Fruit fly (Drosophila melanogaster) whole organism, embryonic: ENCODE measurements around the gene CG6216.

Source experiments
- Asciz ChIP-seq: fragments of 200-800 bp; sonication (Bioruptor generic); optimal IDR thresholded peaks from 2 replicates; lab custom pipeline; 2017; ENCODE audit warnings: missing biosample characterization, mild to moderate bottlenecking, missing genetic modification characterization, missing genetic modification reagents
- CG11560 ChIP-seq: fragments of 200-800 bp; sonication (Bioruptor generic); IDR thresholded peaks from 3 replicates; pipeline ENCODE4 v1.3.6; 2022; ENCODE audit warnings: missing biosample characterization, missing genetic modification characterization
- CG14014 ChIP-seq: fragments of 200-800 bp; sonication (Bioruptor generic); IDR thresholded peaks from 2 replicates; pipeline ENCODE4 v1.3.6; 2022; ENCODE audit warnings: missing biosample characterization, missing genetic modification characterization
- CG14050 ChIP-seq: fragments of 200-800 bp; sonication (Bioruptor generic); IDR thresholded peaks from 3 replicates; pipeline ENCODE4 v1.3.6; 2022; ENCODE audit warnings: missing biosample characterization, missing genetic modification characterization
- CG14667 ChIP-seq: fragments of 200-800 bp; sonication (Bioruptor generic); IDR thresholded peaks from 2 replicates; pipeline ENCODE4 v1.3.6; 2022; ENCODE audit warnings: missing biosample characterization, missing genetic modification characterization
- CG1529 ChIP-seq: fragments of 200-800 bp; sonication (Bioruptor generic); optimal IDR thresholded peaks from 3 replicates; lab custom pipeline; 2018; ENCODE audit warnings: missing biosample characterization, missing genetic modification characterization
- CG16813 ChIP-seq: fragments of 200-800 bp; sonication (Bioruptor generic); IDR thresholded peaks from 3 replicates; pipeline ENCODE4 v1.3.6; 2022; ENCODE audit warnings: missing biosample characterization, missing genetic modification characterization; ENCODE audit not compliant: partially characterized antibody
- CG1832 ChIP-seq: fragments of 200-800 bp; sonication (Bioruptor generic); optimal IDR thresholded peaks from 2 replicates; lab custom pipeline; 2017; ENCODE audit warnings: missing biosample characterization, mild to moderate bottlenecking, missing genetic modification characterization, inconsistent platforms
- CG2120 ChIP-seq: fragments of 200-800 bp; sonication (Bioruptor generic); optimal IDR thresholded peaks from 3 replicates; lab custom pipeline; 2016; ENCODE audit warnings: missing biosample characterization, missing genetic modification characterization
- CG2199 ChIP-seq: fragments of 200-800 bp; sonication (Bioruptor generic); IDR thresholded peaks from 3 replicates; pipeline ENCODE4 v1.3.6; 2022; ENCODE audit warnings: missing biosample characterization, missing genetic modification characterization
- CG32767 ChIP-seq: fragments of 200-800 bp; sonication (Bioruptor generic); IDR thresholded peaks from 2 replicates; pipeline ENCODE4 v1.3.6; 2022; ENCODE audit warnings: missing biosample characterization, missing genetic modification characterization
- CG3847 ChIP-seq: fragments of 200-800 bp; sonication (Bioruptor generic); IDR thresholded peaks from 2 replicates; pipeline ENCODE4 v1.3.6; 2022; ENCODE audit warnings: missing biosample characterization, missing genetic modification characterization
- CG4360 ChIP-seq: fragments of 200-800 bp; sonication (Bioruptor generic); IDR thresholded peaks from 2 replicates; pipeline ENCODE4 v1.3.6; 2022; ENCODE audit warnings: missing biosample characterization, missing genetic modification characterization
- CG4424 ChIP-seq: fragments of 200-800 bp; sonication (Bioruptor generic); optimal IDR thresholded peaks from 3 replicates; lab custom pipeline; 2016; ENCODE audit warnings: missing biosample characterization, missing genetic modification characterization
- CG4820 ChIP-seq: fragments of 200-800 bp; sonication (Bioruptor generic); optimal IDR thresholded peaks from 3 replicates; lab custom pipeline; 2016; ENCODE audit warnings: missing biosample characterization, missing genetic modification characterization
- CG6175 ChIP-seq: fragments of 200-800 bp; sonication (Bioruptor generic); IDR thresholded peaks from 3 replicates; pipeline ENCODE4 v1.3.6; 2022; ENCODE audit warnings: missing biosample characterization, missing genetic modification characterization
- CG7271 ChIP-seq: fragments of 200-800 bp; sonication (Bioruptor generic); optimal IDR thresholded peaks from 2 replicates; lab custom pipeline; 2018; ENCODE audit warnings: missing biosample characterization, mild to moderate bottlenecking, missing genetic modification characterization, moderate library complexity
- CG7786 ChIP-seq: fragments of 200-800 bp; sonication (Bioruptor generic); optimal IDR thresholded peaks from 2 replicates; lab custom pipeline; 2016; ENCODE audit warnings: missing biosample characterization, missing genetic modification characterization
- CG9727 ChIP-seq: fragments of 200-800 bp; sonication (Bioruptor generic); optimal IDR thresholded peaks from 3 replicates; lab custom pipeline; 2017; ENCODE audit warnings: missing biosample characterization, mild to moderate bottlenecking, missing genetic modification characterization
- CG9932 ChIP-seq: fragments of 200-800 bp; sonication (Bioruptor generic); IDR thresholded peaks from 2 replicates; pipeline ENCODE4 v1.3.6; 2022; ENCODE audit warnings: missing biosample characterization, missing genetic modification characterization
- CoRest ChIP-seq: fragments of 200-800 bp; sonication (Bioruptor generic); optimal IDR thresholded peaks from 3 replicates; lab custom pipeline; 2018; ENCODE audit warnings: missing biosample characterization, mild to moderate bottlenecking, missing genetic modification characterization, moderate library complexity
- E2f1 ChIP-seq: fragments of 200-800 bp; sonication (Bioruptor generic); IDR thresholded peaks from 2 replicates; pipeline ENCODE4 v1.3.6; 2022; ENCODE audit warnings: missing biosample characterization, missing genetic modification characterization
- Hr51 ChIP-seq, 2 experiments: fragments of 200-800 bp; sonication (Bioruptor generic); optimal IDR thresholded peaks; 2 replicates in 1 of 2; 3 replicates in 1 of 2; lab custom pipeline; 2016 to 2018; ENCODE audit warnings: missing biosample characterization in 2 of 2, missing genetic modification characterization in 2 of 2, mild to moderate bottlenecking in 1 of 2, moderate library complexity in 1 of 2
- Hr78 ChIP-seq, 2 experiments: fragments of 200-800 bp in 1 of 2; fragments of >200 bp in 1 of 2; sonication (Bioruptor generic) in 1 of 2; optimal IDR thresholded peaks; 2 replicates each; lab custom pipeline; 2017 to 2019; ENCODE audit warnings: missing biosample characterization in 2 of 2, missing genetic modification characterization in 2 of 2, mild to moderate bottlenecking in 1 of 2, moderate library complexity in 1 of 2
- Hsf ChIP-seq: fragments of 200-800 bp; sonication (Bioruptor generic); optimal IDR thresholded peaks from 3 replicates; lab custom pipeline; 2016; ENCODE audit warnings: missing biosample characterization, missing genetic modification characterization
- Mrtf ChIP-seq: fragments of 200-800 bp; sonication (Bioruptor generic); IDR thresholded peaks from 3 replicates; pipeline ENCODE4 v1.3.6; 2022; ENCODE audit warnings: missing biosample characterization, missing genetic modification characterization
- NC2β ChIP-seq: fragments of 200-800 bp; sonication (Bioruptor generic); optimal IDR thresholded peaks from 2 replicates; lab custom pipeline; 2016; ENCODE audit warnings: missing biosample characterization, missing genetic modification characterization
- NK7.1 ChIP-seq: fragments of 200-800 bp; sonication (Bioruptor generic); optimal IDR thresholded peaks from 3 replicates; lab custom pipeline; 2016; ENCODE audit warnings: missing biosample characterization, missing genetic modification characterization
- NfI ChIP-seq: fragments of 200-800 bp; sonication (Bioruptor generic); optimal IDR thresholded peaks from 3 replicates; lab custom pipeline; 2018; ENCODE audit warnings: missing biosample characterization, mild to moderate bottlenecking, missing genetic modification characterization, moderate library complexity
- Sin3A ChIP-seq: fragments of >200 bp; optimal IDR thresholded peaks from 2 replicates; lab custom pipeline; 2018
- Sox102F ChIP-seq: fragments of 200-800 bp; sonication (Bioruptor generic); optimal IDR thresholded peaks from 2 replicates; lab custom pipeline; 2018; ENCODE audit warnings: missing biosample characterization, mild to moderate bottlenecking, missing genetic modification characterization, moderate library complexity
- Ssrp ChIP-seq: fragments of 200-800 bp; sonication (Bioruptor generic); optimal IDR thresholded peaks from 2 replicates; lab custom pipeline; 2018; ENCODE audit warnings: missing biosample characterization, mild to moderate bottlenecking, missing genetic modification characterization, moderate library complexity
- Stat92E ChIP-seq, 3 experiments: fragments of >200 bp in 2 of 3; fragments of 200-800 bp in 1 of 3; sonication (Bioruptor generic) in 1 of 3; optimal IDR thresholded peaks; 2 replicates each; lab custom pipeline; 2017 to 2019; ENCODE audit warnings: missing biosample characterization in 3 of 3, missing genetic modification characterization in 3 of 3, mild to moderate bottlenecking in 1 of 3, moderate library complexity in 1 of 3
- amos ChIP-seq: fragments of 200-800 bp; sonication (Bioruptor generic); IDR thresholded peaks from 2 replicates; pipeline ENCODE4 v1.3.6; 2022; ENCODE audit warnings: missing biosample characterization, missing genetic modification characterization; ENCODE audit not compliant: partially characterized antibody
- ato ChIP-seq: fragments of 200-800 bp; sonication (Bioruptor generic); IDR thresholded peaks from 2 replicates; pipeline ENCODE4 v1.3.6; 2022; ENCODE audit warnings: missing biosample characterization, missing genetic modification characterization; ENCODE audit not compliant: partially characterized antibody
- cg ChIP-seq: fragments of 200-800 bp; sonication (Bioruptor generic); optimal IDR thresholded peaks from 3 replicates; lab custom pipeline; 2019; ENCODE audit warnings: missing biosample characterization, mild to moderate bottlenecking, missing genetic modification characterization, moderate library complexity
- dysf ChIP-seq: fragments of 200-800 bp; sonication (Bioruptor generic); IDR thresholded peaks from 3 replicates; pipeline ENCODE4 v1.3.6; 2022; ENCODE audit warnings: missing biosample characterization, missing genetic modification characterization
- fd64A ChIP-seq: fragments of 200-800 bp; sonication (Bioruptor generic); optimal IDR thresholded peaks from 3 replicates; lab custom pipeline; 2018; ENCODE audit warnings: missing biosample characterization, mild to moderate bottlenecking, missing genetic modification characterization
- ftz-f1 ChIP-seq: fragments of 200-800 bp; sonication (Bioruptor generic); optimal IDR thresholded peaks from 2 replicates; lab custom pipeline; 2016; ENCODE audit warnings: missing biosample characterization, missing genetic modification characterization
- gcm ChIP-seq: fragments of 200-800 bp; sonication (Bioruptor generic); optimal IDR thresholded peaks from 2 replicates; lab custom pipeline; 2019; ENCODE audit warnings: missing biosample characterization, mild to moderate bottlenecking, missing genetic modification characterization, moderate library complexity
- hb ChIP-seq: fragments of 200-800 bp; sonication (Bioruptor generic); IDR thresholded peaks from 3 replicates; pipeline ENCODE4 v1.3.6; 2022; ENCODE audit warnings: missing biosample characterization, missing genetic modification characterization; ENCODE audit not compliant: partially characterized antibody
- jing ChIP-seq: fragments of 200-800 bp; sonication (Bioruptor generic); optimal IDR thresholded peaks from 2 replicates; lab custom pipeline; 2018; ENCODE audit warnings: missing biosample characterization, mild to moderate bottlenecking, missing genetic modification characterization
- nmo ChIP-seq: fragments of 200-800 bp; sonication (Bioruptor generic); optimal IDR thresholded peaks from 2 replicates; lab custom pipeline; 2018; ENCODE audit warnings: missing biosample characterization, mild to moderate bottlenecking, missing genetic modification characterization, moderate library complexity
- p53 ChIP-seq: fragments of 200-800 bp; sonication (Bioruptor generic); optimal IDR thresholded peaks from 2 replicates; lab custom pipeline; 2016; ENCODE audit warnings: missing biosample characterization, missing genetic modification characterization
- rib ChIP-seq: fragments of 200-800 bp; sonication (Bioruptor generic); IDR thresholded peaks from 2 replicates; pipeline ENCODE4 v1.3.6; 2022; ENCODE audit warnings: missing biosample characterization, missing genetic modification characterization
- seq ChIP-seq: fragments of 200-800 bp; sonication (Bioruptor generic); IDR thresholded peaks from 2 replicates; pipeline ENCODE4 v1.3.6; 2022; ENCODE audit warnings: missing biosample characterization, missing genetic modification characterization
- slou ChIP-seq: fragments of 200-800 bp; sonication (Bioruptor generic); optimal IDR thresholded peaks from 3 replicates; lab custom pipeline; 2016; ENCODE audit warnings: missing biosample characterization, missing genetic modification characterization
- tio ChIP-seq: fragments of 200-800 bp; sonication (Bioruptor generic); optimal IDR thresholded peaks from 2 replicates; lab custom pipeline; 2017; ENCODE audit warnings: missing biosample characterization, missing genetic modification characterization, inconsistent platforms
- unc-4 ChIP-seq: fragments of 200-800 bp; sonication (Bioruptor generic); IDR thresholded peaks from 2 replicates; pipeline ENCODE4 v1.3.6; 2022; ENCODE audit warnings: missing biosample characterization, missing genetic modification characterization; ENCODE audit not compliant: partially characterized antibody
- usp ChIP-seq: fragments of >200 bp; optimal IDR thresholded peaks from 2 replicates; lab custom pipeline; 2017; ENCODE audit warnings: missing biosample characterization, missing genetic modification characterization
- yki ChIP-seq: fragments of >200 bp; optimal IDR thresholded peaks from 3 replicates; lab custom pipeline; 2018

The CG6216 gene

dm6 chr3L:11119901-11120418, 30.6 kb downstream of the CG6216 start (continued):
- TF ChIP-seq CG6175 = no peak
- TF ChIP-seq CG14667 = no peak
- TF ChIP-seq ftz-f1 (GFP tag; lab: Kevin White, UChicago) = no peak
- peak; percentile 33 for TF ChIP-seq CG7271 (tag; lab: Kevin White, UChicago)
- TF ChIP-seq CG4424 (GFP tag; lab: Kevin White, UChicago) = no peak
- no peak for TF ChIP-seq Ssrp
- TF ChIP-seq slou (GFP tag; lab: Kevin White, UChicago) = no peak
- TF ChIP-seq gcm (GFP tag; lab: Kevin White, UChicago) = peak; percentile 45
- peak; percentile 81 for TF ChIP-seq fd64A (GFP tag; lab: Kevin White, UChicago)
- TF ChIP-seq CG1529 (GFP tag; lab: Kevin White, UChicago) = peak; percentile 30
- no peak; the same call in 1 of the 2 replicates for TF ChIP-seq amos (GFP tag; lab: Robert Waterston, UW)
- no peak for TF ChIP-seq yki
- TF ChIP-seq CG3847 = no peak; the same call in 1 of the 2 replicates
- TF ChIP-seq ato (GFP tag; lab: Robert Waterston, UW) = no peak
- peak; percentile 5; the same call in 1 of the 2 replicates for TF ChIP-seq CG4360 (GFP tag; lab: Robert Waterston, UW)
- TF ChIP-seq tio (GFP tag; lab: Kevin White, UChicago) = no peak
- no peak for TF ChIP-seq Hsf (GFP tag; lab: Kevin White, UChicago)
- TF ChIP-seq CG2120 (GFP tag; lab: Kevin White, UChicago) = no peak
- TF ChIP-seq CG16813 = no peak
- TF ChIP-seq Sin3A (lab: Kevin White, UChicago) = no peak
- TF ChIP-seq rib = peak; percentile 63
- TF ChIP-seq nmo (GFP tag; lab: Kevin White, UChicago) = peak; percentile 14
- no peak for TF ChIP-seq Hr78 (GFP tag; optimal IDR thresholded peaks at IDR 0.05; lab: Kevin White, UChicago)
- no peak for TF ChIP-seq CG7786 (GFP tag; lab: Kevin White, UChicago)
- TF ChIP-seq Hr51 (GFP tag; optimal IDR thresholded peaks at IDR 0.05; lab: Kevin White, UChicago) = peak in 1 of 2 experiments; percentile 29
- TF ChIP-seq E2f1 (GFP tag; lab: Robert Waterston, UW) = no peak
- TF ChIP-seq CG2199 (GFP tag; lab: Robert Waterston, UW) = no peak
- no peak for TF ChIP-seq CG1832 (GFP tag; lab: Kevin White, UChicago)
- TF ChIP-seq unc-4 (GFP tag; lab: Robert Waterston, UW) = no peak
- TF ChIP-seq CG11560 = no peak
- peak; percentile 20 for TF ChIP-seq Asciz (GFP tag; lab: Kevin White, UChicago)
- 0 out of 2 replicates have a peak, but pooled peaks have one; percentile 6 for TF ChIP-seq CG9932 (GFP tag; lab: Robert Waterston, UW)
- no peak for TF ChIP-seq jing (GFP tag; lab: Kevin White, UChicago)
- no peak for TF ChIP-seq CG4820 (GFP tag; lab: Kevin White, UChicago)
- no peak for TF ChIP-seq CG32767
- no peak for TF ChIP-seq CoRest (tag; lab: Kevin White, UChicago)
- TF ChIP-seq NK7.1 = no peak
- TF ChIP-seq cg (GFP tag; lab: Kevin White, UChicago) = peak; percentile 98
- no peak for TF ChIP-seq CG14050 (GFP tag; lab: Robert Waterston, UW)
- TF ChIP-seq dysf = no peak; the same call in 2 of the 3 replicates
- TF ChIP-seq Mrtf (GFP tag; lab: Robert Waterston, UW) = no peak
- TF ChIP-seq NfI = no peak
- no peak for TF ChIP-seq seq (GFP tag; lab: Robert Waterston, UW)
- peak; percentile 12 for TF ChIP-seq CG9727 (GFP tag; lab: Kevin White, UChicago)
- TF ChIP-seq Stat92E (GFP tag; optimal IDR thresholded peaks at IDR 0.05; lab: Kevin White, UChicago) = peak in 1 of 3 experiments; percentile 90
- no peak for TF ChIP-seq NC2β (GFP tag; lab: Kevin White, UChicago)
- TF ChIP-seq CG14014 = no peak
- TF ChIP-seq p53 (GFP tag; lab: Kevin White, UChicago) = no peak
- TF ChIP-seq Sox102F = no peak
- TF ChIP-seq hb (GFP tag; lab: Robert Waterston, UW) = no peak
- no peak for TF ChIP-seq usp
